Worm (Caenorhabditis elegans) whole organism, late embryonic: ENCODE data around the gene cut-2.

ENCODE experiments used
- Y22D7AL.16 ChIP-seq: sonication (generic microtip); optimal IDR thresholded peaks from 2 replicates; lab custom pipeline; 2016; ENCODE audit warnings: missing genetic modification characterization, missing compliant biosample characterization
- elt-2 ChIP-seq: sonication (generic microtip); optimal IDR thresholded peaks from 2 replicates; lab custom pipeline; 2016; ENCODE audit warnings: missing genetic modification reagents, missing genetic modification characterization, missing compliant biosample characterization
- elt-4 ChIP-seq: sonication (generic microtip); optimal IDR thresholded peaks from 2 replicates; lab custom pipeline; 2016; ENCODE audit warnings: missing genetic modification characterization, missing compliant biosample characterization
- nhr-11 ChIP-seq: fragments of 150-350 bp; optimal IDR thresholded peaks from 2 replicates; lab custom pipeline; 2014; ENCODE audit warnings: missing biosample characterization, missing genetic modification characterization
- npax-4 ChIP-seq: sonication (generic microtip); optimal IDR thresholded peaks from 2 replicates; lab custom pipeline; 2016; ENCODE audit warnings: missing genetic modification characterization, missing compliant biosample characterization
- pag-3 ChIP-seq: sonication (generic microtip); optimal IDR thresholded peaks from 2 replicates; lab custom pipeline; 2016; ENCODE audit warnings: missing compliant biosample characterization, missing genetic modification characterization, borderline replicate concordance
- pqm-1 ChIP-seq: sonication (generic microtip); optimal IDR thresholded peaks from 2 replicates; lab custom pipeline; 2016; ENCODE audit warnings: missing genetic modification characterization, missing compliant biosample characterization

DNA sequence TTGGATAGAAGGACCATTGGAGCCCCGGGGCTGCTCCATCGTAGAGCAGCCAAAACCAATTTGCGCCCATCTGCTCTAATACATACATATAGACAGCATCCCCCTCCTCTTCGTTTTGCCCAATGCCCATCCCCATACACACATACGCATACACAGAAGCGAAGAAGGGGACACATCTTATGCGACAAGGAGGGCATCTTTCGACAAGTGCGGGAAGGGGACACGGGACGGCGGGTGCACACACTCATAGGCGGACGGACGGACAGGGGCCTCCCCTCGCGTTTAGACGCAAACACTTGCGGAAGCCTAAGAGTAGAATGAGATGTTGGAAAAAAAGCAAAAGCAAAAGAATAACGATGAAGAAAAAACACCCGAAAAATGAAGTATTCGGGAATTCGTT lies 18.3 kb upstream of the cut-2 start:
- no peak for TF ChIP-seq nhr-11 (tag; lab: Kevin White, UChicago)
- TF ChIP-seq elt-2 (tag; lab: Kevin White, UChicago): peak; percentile 7
- TF ChIP-seq Y22D7AL.16 (tag; lab: Kevin White, UChicago): no peak
- TF ChIP-seq elt-4 (tag; lab: Kevin White, UChicago): no peak
- TF ChIP-seq pqm-1: no peak
- TF ChIP-seq pag-3 (tag; lab: Kevin White, UChicago): no peak
- TF ChIP-seq npax-4 (tag; lab: Kevin White, UChicago): no peak
